Fruit fly (Drosophila melanogaster) whole organism, embryonic: ENCODE data around the gene nudE.
A peak's percentile ranks its signal among the peaks of the same experiment; 100 is the strongest.

ENCODE experiments used
- Abd-B ChIP-seq: fragments of 200-800 bp; sonication (Bioruptor generic); optimal IDR thresholded peaks from 2 replicates; lab custom pipeline; 2018; ENCODE audit warnings: missing biosample characterization, mild to moderate bottlenecking, missing genetic modification characterization, moderate library complexity
- Aef1 ChIP-seq: fragments of 200-800 bp; sonication (Bioruptor generic); IDR thresholded peaks from 3 replicates; pipeline ENCODE4 v1.3.6; 2022; ENCODE audit warnings: missing biosample characterization, missing genetic modification characterization
- B-H2 ChIP-seq: fragments of 200-800 bp; sonication (Bioruptor generic); optimal IDR thresholded peaks from 2 replicates; lab custom pipeline; 2018; ENCODE audit warnings: missing biosample characterization, mild to moderate bottlenecking, missing genetic modification characterization
- CG10366 ChIP-seq: fragments of 200-800 bp; sonication (Bioruptor generic); IDR thresholded peaks from 2 replicates; pipeline ENCODE4 v1.3.6; 2022; ENCODE audit warnings: missing biosample characterization, missing genetic modification characterization
- CG10462 ChIP-seq: fragments of 200-800 bp; sonication (Bioruptor generic); optimal IDR thresholded peaks from 2 replicates; lab custom pipeline; 2016; ENCODE audit warnings: missing biosample characterization, missing genetic modification characterization
- CG11085 ChIP-seq: fragments of 200-800 bp; sonication (Bioruptor generic); IDR thresholded peaks from 2 replicates; pipeline ENCODE4 v1.3.6; 2022; ENCODE audit warnings: missing biosample characterization, missing genetic modification characterization
- CG12236 ChIP-seq: fragments of 200-800 bp; sonication (Bioruptor generic); optimal IDR thresholded peaks from 2 replicates; lab custom pipeline; 2016; ENCODE audit warnings: missing biosample characterization, missing genetic modification characterization
- CG17568 ChIP-seq: fragments of 200-800 bp; sonication (Bioruptor generic); optimal IDR thresholded peaks from 2 replicates; lab custom pipeline; 2018; ENCODE audit warnings: missing biosample characterization, mild to moderate bottlenecking, missing genetic modification characterization, moderate library complexity
- CG18599 ChIP-seq: fragments of 200-800 bp; sonication (Bioruptor generic); optimal IDR thresholded peaks from 3 replicates; lab custom pipeline; 2017; ENCODE audit warnings: missing biosample characterization, missing genetic modification characterization, mild to moderate bottlenecking, moderate library complexity, missing genetic modification reagents
- CG31224 ChIP-seq: fragments of 200-800 bp; sonication (Bioruptor generic); IDR thresholded peaks from 2 replicates; pipeline ENCODE4 v1.3.6; 2022; ENCODE audit warnings: missing biosample characterization, missing genetic modification characterization
- CG3163 ChIP-seq: fragments of 200-800 bp; sonication (Bioruptor generic); optimal IDR thresholded peaks from 3 replicates; lab custom pipeline; 2016; ENCODE audit warnings: missing biosample characterization, missing genetic modification characterization
- CG34422 ChIP-seq: fragments of 200-800 bp; sonication (Bioruptor generic); IDR thresholded peaks from 3 replicates; pipeline ENCODE4 v1.3.6; 2022; ENCODE audit warnings: missing biosample characterization, missing genetic modification characterization
- CG3995 ChIP-seq: fragments of 200-800 bp; sonication (Bioruptor generic); optimal IDR thresholded peaks from 3 replicates; lab custom pipeline; 2016; ENCODE audit warnings: missing biosample characterization, missing genetic modification characterization
- CG6254 ChIP-seq: fragments of 200-800 bp; sonication (Bioruptor generic); optimal IDR thresholded peaks from 3 replicates; lab custom pipeline; 2017; ENCODE audit warnings: mild to moderate bottlenecking, missing biosample characterization, missing genetic modification reagents, missing genetic modification characterization
- CG7372 ChIP-seq: fragments of 200-800 bp; sonication (Bioruptor generic); IDR thresholded peaks from 2 replicates; pipeline ENCODE4 v1.3.6; 2022; ENCODE audit warnings: missing biosample characterization, missing genetic modification characterization
- CG7839 ChIP-seq: fragments of 200-800 bp; sonication (Bioruptor generic); optimal IDR thresholded peaks from 3 replicates; lab custom pipeline; 2018; ENCODE audit warnings: missing biosample characterization, mild to moderate bottlenecking, missing genetic modification characterization, moderate library complexity
- CG7928 ChIP-seq: fragments of 200-800 bp; sonication (Bioruptor generic); optimal IDR thresholded peaks from 2 replicates; lab custom pipeline; 2017; ENCODE audit warnings: missing biosample characterization, mild to moderate bottlenecking, missing genetic modification characterization
- CG8944 ChIP-seq: fragments of 200-800 bp; sonication (Bioruptor generic); optimal IDR thresholded peaks from 3 replicates; lab custom pipeline; 2016; ENCODE audit warnings: missing biosample characterization, missing genetic modification characterization
- H2.0 ChIP-seq: fragments of 200-800 bp; sonication (Bioruptor generic); IDR thresholded peaks from 2 replicates; pipeline ENCODE4 v1.3.6; 2022; ENCODE audit warnings: missing biosample characterization, missing genetic modification characterization
- HHEX ChIP-seq: fragments of 200-800 bp; sonication (Bioruptor generic); optimal IDR thresholded peaks from 3 replicates; lab custom pipeline; 2017; ENCODE audit warnings: missing biosample characterization, mild to moderate bottlenecking, missing genetic modification characterization, missing genetic modification reagents
- HLHmδ ChIP-seq: fragments of 200-800 bp; sonication (Bioruptor generic); optimal IDR thresholded peaks from 2 replicates; lab custom pipeline; 2018; ENCODE audit warnings: missing biosample characterization, mild to moderate bottlenecking, missing genetic modification characterization, moderate library complexity
- Hmr ChIP-seq: fragments of 200-800 bp; sonication (Bioruptor generic); optimal IDR thresholded peaks from 3 replicates; lab custom pipeline; 2017; ENCODE audit warnings: mild to moderate bottlenecking, missing biosample characterization, missing genetic modification reagents, missing genetic modification characterization
- Hr51 ChIP-seq, 2 experiments: fragments of 200-800 bp; sonication (Bioruptor generic); optimal IDR thresholded peaks; 2 replicates in 1 of 2; 3 replicates in 1 of 2; lab custom pipeline; 2016 to 2018; ENCODE audit warnings: missing biosample characterization in 2 of 2, missing genetic modification characterization in 2 of 2, mild to moderate bottlenecking in 1 of 2, moderate library complexity in 1 of 2
- Poxn ChIP-seq: fragments of 200-800 bp; sonication (Bioruptor generic); IDR thresholded peaks from 2 replicates; pipeline ENCODE4 v1.3.6; 2022; ENCODE audit warnings: missing biosample characterization, missing genetic modification characterization
- Ptx1 ChIP-seq: fragments of 200-800 bp; sonication (Bioruptor generic); IDR thresholded peaks from 2 replicates; pipeline ENCODE4 v1.3.6; 2022; ENCODE audit warnings: missing biosample characterization, missing genetic modification characterization
- Rx ChIP-seq: fragments of 200-800 bp; sonication (Bioruptor generic); IDR thresholded peaks from 2 replicates; pipeline ENCODE4 v1.3.6; 2022; ENCODE audit warnings: missing biosample characterization, missing genetic modification characterization
- Taf1 ChIP-seq: fragments of 200-800 bp; sonication (Bioruptor generic); IDR thresholded peaks from 2 replicates; pipeline ENCODE4 v1.3.6; 2022; ENCODE audit warnings: missing biosample characterization, missing genetic modification characterization
- Tbp ChIP-seq: fragments of >200 bp; optimal IDR thresholded peaks from 2 replicates; lab custom pipeline; 2018; ENCODE audit warnings: missing biosample characterization, missing genetic modification characterization
- Trl ChIP-seq, 3 experiments: fragments of >200 bp in 2 of 3; fragments of 200-800 bp in 1 of 3; sonication (Bioruptor generic) in 1 of 3; optimal IDR thresholded peaks; 2 replicates in 1 of 3; 3 replicates in 2 of 3; lab custom pipeline; 2016 to 2017; ENCODE audit warnings: missing biosample characterization in 1 of 3, missing genetic modification characterization in 1 of 3
- Usf ChIP-seq: fragments of 200-800 bp; sonication (Bioruptor generic); optimal IDR thresholded peaks from 2 replicates; lab custom pipeline; 2017; ENCODE audit warnings: missing genotype, missing biosample characterization, missing genetic modification characterization
- bab2 ChIP-seq: fragments of 200-800 bp; sonication (Bioruptor generic); optimal IDR thresholded peaks from 2 replicates; lab custom pipeline; 2016; ENCODE audit warnings: missing biosample characterization, missing genetic modification characterization
- chif ChIP-seq, 2 experiments: fragments of 200-800 bp; sonication (Bioruptor generic); optimal IDR thresholded peaks; 3 replicates each; lab custom pipeline; 2016; ENCODE audit warnings: missing biosample characterization in 2 of 2, missing genetic modification characterization in 2 of 2
- cwo ChIP-seq: fragments of 200-800 bp; sonication (Bioruptor generic); optimal IDR thresholded peaks from 3 replicates; lab custom pipeline; 2017; ENCODE audit warnings: missing biosample characterization, missing genetic modification characterization, mild to moderate bottlenecking, moderate library complexity, missing genetic modification reagents
- danr ChIP-seq: fragments of 200-800 bp; sonication (Bioruptor generic); IDR thresholded peaks from 2 replicates; pipeline ENCODE4 v1.3.6; 2022; ENCODE audit warnings: missing biosample characterization, missing genetic modification characterization
- emc ChIP-seq: fragments of 200-800 bp; sonication (Bioruptor generic); optimal IDR thresholded peaks from 2 replicates; lab custom pipeline; 2016; ENCODE audit warnings: missing biosample characterization, missing genetic modification characterization
- fru ChIP-seq: fragments of >200 bp; optimal IDR thresholded peaks from 2 replicates; lab custom pipeline; 2017
- fu2 ChIP-seq: fragments of 200-800 bp; sonication (Bioruptor generic); optimal IDR thresholded peaks from 2 replicates; lab custom pipeline; 2016; ENCODE audit warnings: missing biosample characterization, missing genetic modification characterization
- gce ChIP-seq: fragments of 200-800 bp; sonication (Bioruptor generic); IDR thresholded peaks from 3 replicates; pipeline ENCODE4 v1.3.6; 2022; ENCODE audit warnings: missing biosample characterization, missing genetic modification characterization
- grn ChIP-seq: fragments of 200-800 bp; sonication (Bioruptor generic); optimal IDR thresholded peaks from 3 replicates; lab custom pipeline; 2017; ENCODE audit warnings: missing biosample characterization, missing genetic modification characterization
- jing ChIP-seq: fragments of 200-800 bp; sonication (Bioruptor generic); optimal IDR thresholded peaks from 2 replicates; lab custom pipeline; 2018; ENCODE audit warnings: missing biosample characterization, mild to moderate bottlenecking, missing genetic modification characterization
- kah ChIP-seq: fragments of 200-800 bp; sonication (Bioruptor generic); optimal IDR thresholded peaks from 2 replicates; lab custom pipeline; 2018; ENCODE audit warnings: missing biosample characterization, mild to moderate bottlenecking, missing genetic modification characterization
- oc ChIP-seq: fragments of 200-800 bp; sonication (Bioruptor generic); optimal IDR thresholded peaks from 2 replicates; lab custom pipeline; 2018; ENCODE audit warnings: missing biosample characterization, mild to moderate bottlenecking, missing genetic modification characterization, moderate library complexity
- p53 ChIP-seq: fragments of 200-800 bp; sonication (Bioruptor generic); optimal IDR thresholded peaks from 2 replicates; lab custom pipeline; 2016; ENCODE audit warnings: missing biosample characterization, missing genetic modification characterization
- ro ChIP-seq: fragments of 200-800 bp; sonication (Bioruptor generic); IDR thresholded peaks from 2 replicates; pipeline ENCODE4 v1.3.6; 2022; ENCODE audit warnings: missing biosample characterization, missing genetic modification characterization
- row ChIP-seq: fragments of 200-800 bp; sonication (Bioruptor generic); IDR thresholded peaks from 3 replicates; pipeline ENCODE4 v1.3.6; 2022; ENCODE audit warnings: missing biosample characterization, missing genetic modification characterization
- run ChIP-seq: fragments of 200-800 bp; sonication (Bioruptor generic); optimal IDR thresholded peaks from 3 replicates; lab custom pipeline; 2018; ENCODE audit warnings: missing biosample characterization, mild to moderate bottlenecking, missing genetic modification characterization
- sim ChIP-seq: fragments of 200-800 bp; sonication (Bioruptor generic); IDR thresholded peaks from 2 replicates; pipeline ENCODE4 v1.3.6; 2022; ENCODE audit warnings: missing biosample characterization, missing genetic modification characterization
- slou ChIP-seq: fragments of 200-800 bp; sonication (Bioruptor generic); optimal IDR thresholded peaks from 3 replicates; lab custom pipeline; 2016; ENCODE audit warnings: missing biosample characterization, missing genetic modification characterization
- sob ChIP-seq: fragments of 200-800 bp; sonication (Bioruptor generic); IDR thresholded peaks from 2 replicates; pipeline ENCODE4 v1.3.6; 2022; ENCODE audit warnings: missing biosample characterization, missing genetic modification characterization
- stc ChIP-seq: fragments of 200-800 bp; sonication (Bioruptor generic); IDR thresholded peaks from 2 replicates; pipeline ENCODE4 v1.3.6; 2022; ENCODE audit warnings: missing biosample characterization, missing genetic modification characterization

Gene nudE

DNA sequence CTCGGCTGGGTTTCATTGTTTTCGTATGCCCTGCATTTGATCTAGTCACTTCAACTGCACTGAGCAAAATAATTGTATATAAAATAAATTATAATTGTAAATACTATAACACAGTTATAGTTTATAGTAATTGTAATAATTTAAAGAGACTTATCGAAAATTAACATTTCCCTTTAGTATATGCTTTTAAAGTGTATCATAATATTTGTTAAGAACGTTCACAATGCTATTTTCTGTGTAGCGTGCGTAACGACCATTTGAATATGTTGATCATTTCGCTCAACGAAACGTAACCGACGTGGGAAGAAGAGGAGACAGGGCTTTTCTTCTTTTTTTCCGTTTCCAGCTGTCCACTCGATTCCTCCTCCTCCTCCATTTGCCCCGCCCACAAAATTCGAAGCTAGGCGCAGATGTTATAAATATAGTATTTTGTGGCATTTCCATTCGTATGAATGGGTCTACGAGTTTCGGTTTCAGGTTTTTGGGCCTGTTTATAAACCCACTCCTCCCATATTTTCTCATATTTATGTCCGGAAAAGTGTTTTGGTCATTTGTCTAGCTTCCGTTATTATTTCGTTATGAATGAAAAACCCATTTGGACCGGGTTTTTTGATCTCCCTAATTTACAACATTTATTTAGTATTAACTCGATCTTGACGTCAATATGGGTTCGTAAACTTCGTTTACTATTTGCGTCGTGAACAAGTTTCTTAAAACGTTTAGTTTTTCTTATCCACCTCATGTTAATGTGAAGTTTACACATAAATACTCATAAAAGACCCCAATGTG is 42.4 kb upstream of the nudE start (continued):
- TF ChIP-seq p53 (GFP tag; lab: Kevin White, UChicago) (no peak), danr (GFP tag; lab: Robert Waterston, UW) (peak; percentile 80), Rx (GFP tag; lab: Robert Waterston, UW) (peak; percentile 59), oc (tag; lab: Kevin White, UChicago) (peak; percentile 83), fu2 (GFP tag; lab: Kevin White, UChicago) (no peak), HLHmδ (GFP tag; lab: Kevin White, UChicago) (no peak), CG6254 (GFP tag; lab: Kevin White, UChicago) (peak; percentile 87), Tbp (GFP tag; lab: Kevin White, UChicago) (no peak), CG7928 (GFP tag; lab: Kevin White, UChicago) (no peak), CG11085 (GFP tag; lab: Robert Waterston, UW) (peak; percentile 67), CG34422 (GFP tag; lab: Robert Waterston, UW) (peak; percentile 82), CG31224 (peak; percentile 61), bab2 (GFP tag; lab: Kevin White, UChicago) (no peak), jing (GFP tag; lab: Kevin White, UChicago) (peak; percentile 48), kah (GFP tag; lab: Kevin White, UChicago) (peak; percentile 14), stc (peak; percentile 92), CG7839 (tag; lab: Kevin White, UChicago) (peak; percentile 92), emc (GFP tag; lab: Kevin White, UChicago) (no peak), Ptx1 (GFP tag; lab: Robert Waterston, UW) (peak; percentile 86), Usf (GFP tag; lab: Kevin White, UChicago) (peak; percentile 57), Trl (optimal IDR thresholded peaks at IDR 0.05; lab: Kevin White, UChicago) (no peak), Trl (GFP tag; optimal IDR thresholded peaks at IDR 0.05; lab: Kevin White, UChicago) (no peak), CG10462 (GFP tag; lab: Kevin White, UChicago) (peak; percentile 49), CG8944 (no peak), CG18599 (GFP tag; lab: Kevin White, UChicago) (peak; percentile 76), ro (GFP tag; lab: Robert Waterston, UW) (peak; percentile 66), Taf1 (peak; percentile 53; the same call in 1 of the 2 replicates), gce (GFP tag; lab: Robert Waterston, UW) (peak; percentile 86), run (peak; percentile 60), CG12236 (no peak), Hr51 (GFP tag; optimal IDR thresholded peaks at IDR 0.05; lab: Kevin White, UChicago) (peak; percentile 32 to 85), Aef1 (GFP tag; lab: Robert Waterston, UW) (peak; percentile 60), sob (GFP tag; lab: Robert Waterston, UW) (peak; percentile 83), slou (GFP tag; lab: Kevin White, UChicago) (peak; percentile 24), row (GFP tag; lab: Robert Waterston, UW) (peak; percentile 87), HHEX (GFP tag; lab: Kevin White, UChicago) (peak; percentile 67), Hmr (GFP tag; lab: Kevin White, UChicago) (peak; percentile 54), CG3995 (GFP tag; lab: Kevin White, UChicago) (no peak), cwo (GFP tag; lab: Kevin White, UChicago) (peak; percentile 28), CG17568 (peak; percentile 57), CG3163 (GFP tag; lab: Kevin White, UChicago) (no peak), Poxn (GFP tag; lab: Robert Waterston, UW) (no peak), Abd-B (GFP tag; lab: Kevin White, UChicago) (peak; percentile 78), H2.0 (GFP tag; lab: Robert Waterston, UW) (peak; percentile 57), B-H2 (GFP tag; lab: Kevin White, UChicago) (no peak), CG10366 (GFP tag; lab: Robert Waterston, UW) (peak; percentile 67), fru (lab: Kevin White, UChicago) (no peak), grn (no peak), chif (GFP tag; optimal IDR thresholded peaks at IDR 0.05; lab: Kevin White, UChicago) (peak; percentile 24 to 54), sim (peak; percentile 89), CG7372 (GFP tag; lab: Robert Waterston, UW) (peak; percentile 62)
